Fruit fly (Drosophila melanogaster) whole organism, embryonic: ENCODE results near the gene Tlk.

Experiments used
- Asciz ChIP-seq: fragments of 200-800 bp; sonication (Bioruptor generic); optimal IDR thresholded peaks from 2 replicates; lab custom pipeline; 2017; ENCODE audit warnings: missing biosample characterization, mild to moderate bottlenecking, missing genetic modification characterization, missing genetic modification reagents
- Awh ChIP-seq: fragments of 200-800 bp; sonication (Bioruptor generic); IDR thresholded peaks from 2 replicates; pipeline ENCODE4, ENCODE4 v1.3.6; 2022; ENCODE audit warnings: missing biosample characterization, missing genetic modification characterization
- CG10565 ChIP-seq: fragments of 200-800 bp; sonication (Bioruptor generic); optimal IDR thresholded peaks from 3 replicates; lab custom pipeline; 2016; ENCODE audit warnings: missing biosample characterization, mild to moderate bottlenecking, missing genetic modification characterization
- CG11695 ChIP-seq: fragments of 200-800 bp; sonication (Bioruptor generic); IDR thresholded peaks from 3 replicates; pipeline ENCODE4 v1.3.6; 2022; ENCODE audit warnings: missing biosample characterization, missing genetic modification characterization
- CG18764 ChIP-seq: fragments of 200-800 bp; sonication (Bioruptor generic); optimal IDR thresholded peaks from 3 replicates; lab custom pipeline; 2016; ENCODE audit warnings: missing biosample characterization, missing genetic modification characterization
- CG31441 ChIP-seq: fragments of 200-800 bp; sonication (Bioruptor generic); IDR thresholded peaks from 2 replicates; pipeline ENCODE4 v1.3.6; 2022; ENCODE audit warnings: missing biosample characterization, missing genetic modification characterization
- CG33557 ChIP-seq: fragments of 200-800 bp; sonication (Bioruptor generic); optimal IDR thresholded peaks from 2 replicates; lab custom pipeline; 2019; ENCODE audit warnings: missing biosample characterization, mild to moderate bottlenecking, missing genetic modification characterization, moderate library complexity
- CG43689 ChIP-seq: fragments of 200-800 bp; sonication (Bioruptor generic); IDR thresholded peaks from 2 replicates; pipeline ENCODE4 v1.3.6; 2022; ENCODE audit warnings: missing biosample characterization, missing genetic modification characterization
- CG4854 ChIP-seq: fragments of 200-800 bp; sonication (Bioruptor generic); optimal IDR thresholded peaks from 2 replicates; lab custom pipeline; 2016; ENCODE audit warnings: missing biosample characterization, missing genetic modification characterization, inconsistent platforms
- CG7839 ChIP-seq: fragments of 200-800 bp; sonication (Bioruptor generic); optimal IDR thresholded peaks from 3 replicates; lab custom pipeline; 2018; ENCODE audit warnings: missing biosample characterization, mild to moderate bottlenecking, missing genetic modification characterization, moderate library complexity
- CG8388 ChIP-seq: fragments of 200-800 bp; sonication (Bioruptor generic); optimal IDR thresholded peaks from 2 replicates; lab custom pipeline; 2019; ENCODE audit warnings: missing biosample characterization, mild to moderate bottlenecking, missing genetic modification characterization, moderate library complexity
- CG8478 ChIP-seq: fragments of >200 bp; optimal IDR thresholded peaks from 2 replicates; lab custom pipeline; 2018
- CG9609 ChIP-seq: fragments of 200-800 bp; sonication (Bioruptor generic); optimal IDR thresholded peaks from 3 replicates; lab custom pipeline; 2016; ENCODE audit warnings: missing biosample characterization, missing genetic modification characterization
- CG9797 ChIP-seq: fragments of 200-800 bp; sonication (Bioruptor generic); optimal IDR thresholded peaks from 3 replicates; lab custom pipeline; 2018; ENCODE audit warnings: missing biosample characterization, mild to moderate bottlenecking, missing genetic modification characterization
- D ChIP-seq, 2 experiments: fragments of 200-800 bp in 1 of 2; fragments of >200 bp in 1 of 2; sonication (Bioruptor generic) in 1 of 2; optimal IDR thresholded peaks; 2 replicates in 1 of 2; 3 replicates in 1 of 2; lab custom pipeline; 2017; ENCODE audit warnings: mild to moderate bottlenecking in 1 of 2, missing biosample characterization in 1 of 2, missing genetic modification characterization in 1 of 2, missing genetic modification reagents in 1 of 2
- E2f1 ChIP-seq: fragments of 200-800 bp; sonication (Bioruptor generic); IDR thresholded peaks from 2 replicates; pipeline ENCODE4 v1.3.6; 2022; ENCODE audit warnings: missing biosample characterization, missing genetic modification characterization
- E2f2 ChIP-seq: fragments of 200-800 bp; sonication (Bioruptor generic); IDR thresholded peaks from 2 replicates; pipeline ENCODE4 v1.3.6; 2022; ENCODE audit warnings: missing biosample characterization, missing genetic modification characterization
- Eip74EF ChIP-seq, 2 experiments: fragments of 200-800 bp in 1 of 2; fragments of >200 bp in 1 of 2; sonication (Bioruptor generic) in 1 of 2; optimal IDR thresholded peaks; 2 replicates each; lab custom pipeline; 2017 to 2019; ENCODE audit warnings: missing biosample characterization in 2 of 2, missing genetic modification characterization in 2 of 2, mild to moderate bottlenecking in 1 of 2, moderate library complexity in 1 of 2
- Fer2 ChIP-seq: fragments of 200-800 bp; sonication (Bioruptor generic); optimal IDR thresholded peaks from 2 replicates; lab custom pipeline; 2018; ENCODE audit warnings: missing biosample characterization, mild to moderate bottlenecking, missing genetic modification characterization, moderate library complexity
- HLH4C ChIP-seq: fragments of 200-800 bp; sonication (Bioruptor generic); IDR thresholded peaks from 3 replicates; pipeline ENCODE4 v1.3.6; 2022; ENCODE audit warnings: missing biosample characterization, missing genetic modification characterization; ENCODE audit not compliant: partially characterized antibody
- Hand ChIP-seq: fragments of 200-800 bp; sonication (Bioruptor generic); optimal IDR thresholded peaks from 2 replicates; lab custom pipeline; 2017; ENCODE audit warnings: mild to moderate bottlenecking, missing biosample characterization, missing genetic modification reagents, missing genetic modification characterization
- Kr ChIP-seq: fragments of 200-800 bp; sonication (Bioruptor generic); optimal IDR thresholded peaks from 2 replicates; lab custom pipeline; 2017; ENCODE audit warnings: missing biosample characterization, mild to moderate bottlenecking, missing genetic modification characterization
- Lhr ChIP-seq: fragments of 200-800 bp; sonication (Bioruptor generic); optimal IDR thresholded peaks from 3 replicates; lab custom pipeline; 2017; ENCODE audit warnings: mild to moderate bottlenecking, missing biosample characterization, missing genetic modification reagents, missing genetic modification characterization
- Myb ChIP-seq: fragments of 200-800 bp; sonication (Bioruptor generic); optimal IDR thresholded peaks from 2 replicates; lab custom pipeline; 2016; ENCODE audit warnings: missing biosample characterization, missing genetic modification characterization
- Nf-YB ChIP-seq: fragments of 200-800 bp; sonication (Bioruptor generic); optimal IDR thresholded peaks from 3 replicates; lab custom pipeline; 2019; ENCODE audit warnings: missing biosample characterization, mild to moderate bottlenecking, missing genetic modification characterization, moderate library complexity
- Pdp1 ChIP-seq, 2 experiments: fragments of 200-800 bp; sonication (Bioruptor generic); optimal IDR thresholded peaks; 3 replicates each; lab custom pipeline; 2016; ENCODE audit warnings: missing biosample characterization in 2 of 2, missing genetic modification characterization in 2 of 2, mild to moderate bottlenecking in 1 of 2, moderate library complexity in 1 of 2
- Ravus ChIP-seq: fragments of 200-800 bp; sonication (Bioruptor generic); IDR thresholded peaks from 2 replicates; pipeline ENCODE4 v1.3.6; 2022; ENCODE audit warnings: missing biosample characterization, missing genetic modification characterization
- Side ChIP-seq: fragments of 200-800 bp; sonication (Bioruptor generic); optimal IDR thresholded peaks from 2 replicates; lab custom pipeline; 2016; ENCODE audit warnings: missing biosample characterization, missing genetic modification characterization
- Sox102F ChIP-seq: fragments of 200-800 bp; sonication (Bioruptor generic); optimal IDR thresholded peaks from 2 replicates; lab custom pipeline; 2018; ENCODE audit warnings: missing biosample characterization, mild to moderate bottlenecking, missing genetic modification characterization, moderate library complexity
- Sry-β ChIP-seq: fragments of 200-800 bp; sonication (Bioruptor generic); optimal IDR thresholded peaks from 2 replicates; lab custom pipeline; 2018; ENCODE audit warnings: missing biosample characterization, mild to moderate bottlenecking, missing genetic modification characterization, moderate library complexity
- ato ChIP-seq: fragments of 200-800 bp; sonication (Bioruptor generic); IDR thresholded peaks from 2 replicates; pipeline ENCODE4 v1.3.6; 2022; ENCODE audit warnings: missing biosample characterization, missing genetic modification characterization; ENCODE audit not compliant: partially characterized antibody
- bbx ChIP-seq: fragments of 200-800 bp; sonication (Bioruptor generic); IDR thresholded peaks from 2 replicates; pipeline ENCODE4 v1.3.6; 2022; ENCODE audit warnings: missing biosample characterization, missing genetic modification characterization; ENCODE audit not compliant: partially characterized antibody
- cas ChIP-seq: fragments of 200-800 bp; sonication (Bioruptor generic); IDR thresholded peaks from 2 replicates; pipeline ENCODE4 v1.3.6; 2022; ENCODE audit warnings: missing biosample characterization, missing genetic modification characterization
- cg ChIP-seq: fragments of 200-800 bp; sonication (Bioruptor generic); optimal IDR thresholded peaks from 3 replicates; lab custom pipeline; 2019; ENCODE audit warnings: missing biosample characterization, mild to moderate bottlenecking, missing genetic modification characterization, moderate library complexity
- chif ChIP-seq, 2 experiments: fragments of 200-800 bp; sonication (Bioruptor generic); optimal IDR thresholded peaks; 3 replicates each; lab custom pipeline; 2016; ENCODE audit warnings: missing biosample characterization in 2 of 2, missing genetic modification characterization in 2 of 2
- dm ChIP-seq: fragments of 200-800 bp; sonication (Bioruptor generic); optimal IDR thresholded peaks from 3 replicates; lab custom pipeline; 2016; ENCODE audit warnings: missing biosample characterization, missing genetic modification characterization
- dysf ChIP-seq: fragments of 200-800 bp; sonication (Bioruptor generic); IDR thresholded peaks from 3 replicates; pipeline ENCODE4 v1.3.6; 2022; ENCODE audit warnings: missing biosample characterization, missing genetic modification characterization
- fd102C ChIP-seq: fragments of 200-800 bp; sonication (Bioruptor generic); optimal IDR thresholded peaks from 2 replicates; lab custom pipeline; 2018; ENCODE audit warnings: missing biosample characterization, mild to moderate bottlenecking, missing genetic modification characterization, moderate library complexity
- hb ChIP-seq: fragments of 200-800 bp; sonication (Bioruptor generic); IDR thresholded peaks from 3 replicates; pipeline ENCODE4 v1.3.6; 2022; ENCODE audit warnings: missing biosample characterization, missing genetic modification characterization; ENCODE audit not compliant: partially characterized antibody
- jigr1 ChIP-seq: fragments of 200-800 bp; sonication (Bioruptor generic); IDR thresholded peaks from 3 replicates; pipeline ENCODE4 v1.3.6; 2022; ENCODE audit warnings: missing biosample characterization, missing genetic modification characterization
- knrl ChIP-seq: fragments of 200-800 bp; sonication (Bioruptor generic); IDR thresholded peaks from 3 replicates; pipeline ENCODE4 v1.3.6; 2022; ENCODE audit warnings: missing biosample characterization, missing genetic modification characterization; ENCODE audit not compliant: partially characterized antibody
- mld ChIP-seq: fragments of 200-800 bp; sonication (Bioruptor generic); IDR thresholded peaks from 3 replicates; pipeline ENCODE4 v1.3.6; 2022; ENCODE audit warnings: missing biosample characterization, missing genetic modification characterization; ENCODE audit not compliant: partially characterized antibody
- nerfin-1 ChIP-seq: fragments of 200-800 bp; sonication (Bioruptor generic); optimal IDR thresholded peaks from 3 replicates; lab custom pipeline; 2019; ENCODE audit warnings: missing biosample characterization, mild to moderate bottlenecking, missing genetic modification characterization, moderate library complexity
- p53 ChIP-seq: fragments of 200-800 bp; sonication (Bioruptor generic); optimal IDR thresholded peaks from 2 replicates; lab custom pipeline; 2016; ENCODE audit warnings: missing biosample characterization, missing genetic modification characterization
- pho ChIP-seq: fragments of 200-800 bp; sonication (Bioruptor generic); optimal IDR thresholded peaks from 2 replicates; lab custom pipeline; 2016; ENCODE audit warnings: missing biosample characterization, missing genetic modification characterization
- pum ChIP-seq: fragments of 200-800 bp; sonication (Bioruptor generic); optimal IDR thresholded peaks from 2 replicates; lab custom pipeline; 2016; ENCODE audit warnings: missing biosample characterization, missing genetic modification characterization
- seq ChIP-seq: fragments of 200-800 bp; sonication (Bioruptor generic); IDR thresholded peaks from 2 replicates; pipeline ENCODE4 v1.3.6; 2022; ENCODE audit warnings: missing biosample characterization, missing genetic modification characterization
- sna ChIP-seq: fragments of 200-800 bp; sonication (Bioruptor generic); IDR thresholded peaks from 2 replicates; pipeline ENCODE4 v1.3.6; 2022; ENCODE audit warnings: missing biosample characterization, missing genetic modification characterization; ENCODE audit not compliant: partially characterized antibody
- ttk ChIP-seq: fragments of 200-800 bp; sonication (Bioruptor generic); IDR thresholded peaks from 2 replicates; pipeline ENCODE4 v2.1.2; 2022; ENCODE audit warnings: missing biosample characterization, missing genetic modification characterization
- wor ChIP-seq: fragments of 200-800 bp; sonication (Bioruptor generic); IDR thresholded peaks from 2 replicates; pipeline ENCODE4 v1.3.6; 2022; ENCODE audit warnings: missing biosample characterization, missing genetic modification characterization

The Tlk gene

DNA sequence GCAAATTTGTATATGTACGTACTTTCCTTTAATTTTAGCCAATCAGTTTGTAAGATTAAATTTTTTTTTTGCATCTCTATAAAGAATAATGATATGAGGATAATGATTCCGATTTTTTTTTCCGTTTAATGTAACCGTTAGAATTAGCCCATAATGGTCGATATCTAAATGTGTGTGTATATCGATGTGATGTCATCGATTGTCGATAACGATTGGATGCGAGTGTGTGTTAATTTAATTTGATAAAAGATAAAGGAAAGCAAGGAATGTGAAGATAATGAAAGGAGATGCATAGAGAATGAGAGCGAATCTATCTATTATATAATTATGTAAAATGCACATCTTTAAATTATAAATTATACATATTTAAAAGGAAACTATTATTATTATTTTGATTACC lies 68.6 kb downstream of the Tlk start (continued):
- TF ChIP-seq CG7839 (tag; lab: Kevin White, UChicago): no peak
- TF ChIP-seq p53 (GFP tag; lab: Kevin White, UChicago): no peak
- TF ChIP-seq pum: no peak
- TF ChIP-seq Ravus (GFP tag; lab: Robert Waterston, UW): no peak
- no peak for TF ChIP-seq D (optimal IDR thresholded peaks at IDR 0.05; lab: Kevin White, UChicago)
- no peak for TF ChIP-seq D (GFP tag; optimal IDR thresholded peaks at IDR 0.05; lab: Kevin White, UChicago)
- TF ChIP-seq E2f2 (GFP tag; lab: Robert Waterston, UW): peak; percentile 48
- no peak for TF ChIP-seq pho (GFP tag; lab: Kevin White, UChicago)
- TF ChIP-seq knrl (GFP tag; lab: Robert Waterston, UW): peak; percentile 44; the same call in 1 of the 3 replicates
- TF ChIP-seq Sox102F: no peak
- no peak for TF ChIP-seq Fer2 (tag; lab: Kevin White, UChicago)
- TF ChIP-seq Eip74EF (GFP tag; optimal IDR thresholded peaks at IDR 0.05; lab: Kevin White, UChicago): no peak
- TF ChIP-seq Hand (GFP tag; lab: Kevin White, UChicago): no peak
- TF ChIP-seq fd102C (GFP tag; lab: Kevin White, UChicago): no peak
- TF ChIP-seq CG33557: no peak
- no peak for TF ChIP-seq CG18764 (GFP tag; lab: Kevin White, UChicago)
- TF ChIP-seq nerfin-1: no peak
- no peak for TF ChIP-seq Sry-β
- no peak for TF ChIP-seq cas (GFP tag; lab: Robert Waterston, UW)
- no peak for TF ChIP-seq CG31441
- TF ChIP-seq CG8388: no peak
- TF ChIP-seq mld (GFP tag; lab: Robert Waterston, UW): peak; percentile 83
- TF ChIP-seq Myb: peak; percentile 45
- no peak for TF ChIP-seq seq
- no peak for TF ChIP-seq CG4854 (GFP tag; lab: Kevin White, UChicago)
- no peak for TF ChIP-seq dm (GFP tag; lab: Kevin White, UChicago)
- TF ChIP-seq Lhr (GFP tag; lab: Kevin White, UChicago): no peak
- no peak for TF ChIP-seq Awh (GFP tag; lab: Robert Waterston, UW)
- TF ChIP-seq CG8478 (lab: Kevin White, UChicago): no peak
- TF ChIP-seq Kr: no peak
- no peak for TF ChIP-seq wor
- no peak for TF ChIP-seq dysf (GFP tag; lab: Robert Waterston, UW)
- no peak for TF ChIP-seq CG9609 (GFP tag; lab: Kevin White, UChicago)
- TF ChIP-seq CG10565 (GFP tag; lab: Kevin White, UChicago): no peak
- TF ChIP-seq Nf-YB: no peak
- TF ChIP-seq Pdp1 (GFP tag; optimal IDR thresholded peaks at IDR 0.05; lab: Kevin White, UChicago): peak in 1 of 2 experiments; percentile 49
- no peak for TF ChIP-seq E2f1 (GFP tag; lab: Robert Waterston, UW)
- TF ChIP-seq chif (GFP tag; optimal IDR thresholded peaks at IDR 0.05; lab: Kevin White, UChicago): no peak
- no peak for TF ChIP-seq CG9797 (GFP tag; lab: Kevin White, UChicago)
- TF ChIP-seq cg: no peak
- no peak for TF ChIP-seq Asciz (GFP tag; lab: Kevin White, UChicago)
- peak; percentile 67; the same call in 2 of the 3 replicates for TF ChIP-seq hb (GFP tag; lab: Robert Waterston, UW)
- peak; percentile 86 for TF ChIP-seq bbx (GFP tag; lab: Robert Waterston, UW)
- peak; percentile 78 for TF ChIP-seq ato (GFP tag; lab: Robert Waterston, UW)
- no peak for TF ChIP-seq Side
- no peak for TF ChIP-seq ttk
- no peak for TF ChIP-seq CG43689 (GFP tag; lab: Robert Waterston, UW)
- no peak for TF ChIP-seq CG11695 (GFP tag; lab: Robert Waterston, UW)
- TF ChIP-seq HLH4C: peak; percentile 90
- TF ChIP-seq sna: peak; percentile 70
- TF ChIP-seq jigr1 (GFP tag; lab: Robert Waterston, UW): no peak
